Worm (Caenorhabditis elegans) whole organism, L3 larva: Measurements from ENCODE around the gene nhr-154.

Experiments used
- aly-2 ChIP-seq: fragments of 150-350 bp; optimal IDR thresholded peaks from 2 replicates; lab custom pipeline; 2014; ENCODE audit warnings: missing biosample characterization, missing genetic modification characterization
- ama-1 ChIP-seq: fragments of 150-350 bp; optimal IDR thresholded peaks from 2 replicates; lab custom pipeline; 2018
- ceh-16 ChIP-seq: sonication (generic microtip); optimal IDR thresholded peaks from 2 replicates; lab custom pipeline; 2017; ENCODE audit warnings: missing biosample characterization, missing genetic modification characterization
- daf-12 ChIP-seq: fragments of 150-350 bp; optimal IDR thresholded peaks from 2 replicates; lab custom pipeline; 2014; ENCODE audit warnings: missing biosample characterization, missing genetic modification reagents, missing genetic modification characterization
- egl-27 ChIP-seq: sonication (generic microtip); optimal IDR thresholded peaks from 4 replicates; lab custom pipeline; 2017; ENCODE audit warnings: missing biosample characterization, missing genetic modification reagents, missing genetic modification characterization
- elt-2 ChIP-seq: sonication (generic microtip); optimal IDR thresholded peaks from 2 replicates; lab custom pipeline; 2016; ENCODE audit warnings: missing genetic modification reagents, mild to moderate bottlenecking, missing genetic modification characterization, missing compliant biosample characterization
- elt-3 ChIP-seq, 3 experiments: fragments of 150-350 bp in 1 of 3; sonication (generic microtip) in 2 of 3; optimal IDR thresholded peaks; 2 replicates in 2 of 3; 4 replicates in 1 of 3; lab custom pipeline; 2014 to 2017; ENCODE audit warnings: missing biosample characterization in 3 of 3, missing genetic modification characterization in 3 of 3
- nhr-11 ChIP-seq: fragments of 150-350 bp; optimal IDR thresholded peaks from 2 replicates; lab custom pipeline; 2014; ENCODE audit warnings: missing biosample characterization, missing genetic modification characterization
- nhr-237 ChIP-seq: fragments of 150-350 bp; optimal IDR thresholded peaks from 2 replicates; lab custom pipeline; 2014; ENCODE audit warnings: missing biosample characterization, missing genetic modification characterization
- nhr-25 ChIP-seq: sonication (generic microtip); optimal IDR thresholded peaks from 2 replicates; lab custom pipeline; 2017; ENCODE audit warnings: missing biosample characterization, missing genetic modification characterization
- unc-39 ChIP-seq: sonication (generic microtip); optimal IDR thresholded peaks from 4 replicates; lab custom pipeline; 2017; ENCODE audit warnings: missing biosample characterization, missing genetic modification characterization
- unc-62 ChIP-seq: fragments of 150-350 bp; sonication (generic microtip); optimal IDR thresholded peaks from 4 replicates; lab custom pipeline; 2014; ENCODE audit warnings: missing biosample characterization, missing genetic modification reagents, missing genetic modification characterization
- zag-1 ChIP-seq: fragments of 150-350 bp; optimal IDR thresholded peaks from 2 replicates; lab custom pipeline; 2014; ENCODE audit warnings: missing biosample characterization, missing genetic modification characterization

DNA sequence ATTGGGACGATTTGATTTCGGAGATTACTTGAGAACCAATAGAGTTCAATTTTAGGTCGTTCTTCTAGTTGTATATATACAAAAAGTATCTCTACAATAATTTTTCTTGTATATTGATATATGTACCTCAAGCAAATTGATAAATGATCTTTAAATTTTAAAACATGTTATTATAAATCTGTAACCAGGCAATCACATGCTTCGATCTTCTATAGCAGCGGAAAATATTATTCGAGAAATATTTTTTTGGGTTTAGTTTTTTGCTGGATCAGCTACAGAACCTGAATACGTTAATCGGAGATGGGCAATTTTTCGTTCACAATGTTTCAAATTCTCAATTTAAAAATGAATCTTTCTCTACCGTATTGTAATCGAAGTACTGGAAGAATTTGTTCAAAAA lies 12.3 kb upstream of the nhr-154 start, which contains the start of gene R07B7.12:
- TF ChIP-seq daf-12 (tag; lab: Kevin White, UChicago) (no peak), ama-1 (lab: Kevin White, UChicago) (no peak), ceh-16 (tag; lab: Kevin White, UChicago) (no peak), nhr-11 (tag; lab: Kevin White, UChicago) (no peak), unc-62 (GFP tag; lab: Kevin White, UChicago) (no peak), zag-1 (tag; lab: Kevin White, UChicago) (no peak), elt-3 (tag; optimal IDR thresholded peaks at IDR 0.05; lab: Kevin White, UChicago) (no peak), aly-2 (tag; lab: Kevin White, UChicago) (no peak), nhr-25 (tag; lab: Kevin White, UChicago) (no peak), unc-39 (tag; lab: Kevin White, UChicago) (no peak), nhr-237 (tag; lab: Kevin White, UChicago) (no peak), egl-27 (no peak), elt-2 (tag; lab: Kevin White, UChicago) (no peak)
